Worm (Caenorhabditis elegans) whole organism, L4 larva: ENCODE data around the gene srz-15.

Experiments
- dve-1 ChIP-seq: sonication (generic microtip); optimal IDR thresholded peaks from 2 replicates; lab custom pipeline; 2017; ENCODE audit warnings: antibody characterized with exemption, mild to moderate bottlenecking, missing genetic modification characterization, missing compliant biosample characterization; ENCODE audit not compliant: insufficient read depth
- egl-27 ChIP-seq: sonication (generic microtip); optimal IDR thresholded peaks from 3 replicates; lab custom pipeline; 2017; ENCODE audit warnings: missing biosample characterization, missing genetic modification reagents, missing genetic modification characterization
- fkh-10 ChIP-seq: fragments of 150-350 bp; optimal IDR thresholded peaks from 2 replicates; lab custom pipeline; 2014; ENCODE audit warnings: missing biosample characterization, missing genetic modification reagents, missing genetic modification characterization
- fos-1 ChIP-seq: fragments of 150-350 bp; optimal IDR thresholded peaks from 2 replicates; lab custom pipeline; 2014; ENCODE audit warnings: missing biosample characterization, missing genetic modification characterization
- unc-62 ChIP-seq, 3 experiments: fragments of 150-350 bp in 1 of 3; sonication (generic microtip); optimal IDR thresholded peaks in 2 of 3; peaks in 1 of 3; 1 replicate in 1 of 3; 2 replicates in 2 of 3; lab custom pipeline; 2014 to 2017; ENCODE audit warnings: missing biosample characterization in 3 of 3, missing genetic modification characterization in 3 of 3, missing genetic modification reagents in 3 of 3, missing genotype in 1 of 3

DNA sequence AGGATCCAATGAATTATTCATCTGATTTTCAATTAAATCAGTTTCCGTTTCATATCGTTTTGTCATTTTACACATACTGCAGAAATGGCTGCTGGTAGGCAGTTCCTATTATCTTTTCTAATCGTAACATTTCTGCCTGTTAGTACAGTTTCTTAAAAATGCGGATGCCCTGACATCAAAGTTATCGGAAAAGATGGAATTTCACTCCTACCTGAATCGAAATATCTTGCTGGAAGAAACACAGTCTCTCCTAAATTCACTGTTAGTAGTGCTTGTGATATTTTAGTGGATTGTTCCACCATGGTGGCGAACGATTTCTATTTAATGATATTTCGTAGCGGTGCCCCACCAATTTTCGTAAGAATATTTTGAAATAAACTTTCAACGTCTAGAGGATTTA, 32.9 kb downstream of the srz-15 start, which contains the start of gene F55G11.10:
- TF ChIP-seq dve-1 (tag; lab: Kevin White, UChicago): no peak
- no peak for TF ChIP-seq fos-1 (tag; lab: Kevin White, UChicago)
- TF ChIP-seq egl-27 (tag; lab: Kevin White, UChicago): no peak
- TF ChIP-seq unc-62 (GFP tag; optimal IDR thresholded peaks at IDR 0.05 in 1 of 2; lab: Kevin White, UChicago): no peak
- no peak for TF ChIP-seq unc-62 (tag; optimal IDR thresholded peaks at IDR 0.05; lab: Kevin White, UChicago)
- TF ChIP-seq fkh-10 (GFP tag; lab: Kevin White, UChicago): no peak
